Fruit fly (Drosophila melanogaster) whole organism, embryonic: ENCODE measurements around the gene Cyp12a4.
A peak's percentile ranks its signal among the peaks of the same experiment; 100 is the strongest.

ENCODE experiments used
- ATbp ChIP-seq: fragments of 200-800 bp; sonication (Bioruptor generic); optimal IDR thresholded peaks from 2 replicates; lab custom pipeline; 2017; ENCODE audit warnings: missing biosample characterization, mild to moderate bottlenecking, missing genetic modification characterization, missing genetic modification reagents
- CG10959 ChIP-seq: fragments of 200-800 bp; sonication (Bioruptor generic); IDR thresholded peaks from 2 replicates; pipeline ENCODE4 v1.3.6; 2022; ENCODE audit warnings: missing biosample characterization, missing genetic modification characterization
- CG10979 ChIP-seq: fragments of 200-800 bp; sonication (Bioruptor generic); optimal IDR thresholded peaks from 2 replicates; lab custom pipeline; 2018; ENCODE audit warnings: missing biosample characterization, mild to moderate bottlenecking, missing genetic modification characterization, moderate library complexity
- CG11085 ChIP-seq: fragments of 200-800 bp; sonication (Bioruptor generic); IDR thresholded peaks from 2 replicates; pipeline ENCODE4 v1.3.6; 2022; ENCODE audit warnings: missing biosample characterization, missing genetic modification characterization
- CG11456 ChIP-seq: fragments of 200-800 bp; sonication (Bioruptor generic); IDR thresholded peaks from 3 replicates; pipeline ENCODE4 v1.3.6; 2022; ENCODE audit warnings: missing biosample characterization, missing genetic modification characterization
- CG11696 ChIP-seq: fragments of 200-800 bp; sonication (Bioruptor generic); IDR thresholded peaks from 2 replicates; pipeline ENCODE4 v1.3.6; 2022; ENCODE audit warnings: missing biosample characterization, missing genetic modification characterization
- CG14860 ChIP-seq: fragments of 200-800 bp; sonication (Bioruptor generic); IDR thresholded peaks from 3 replicates; pipeline ENCODE4 v1.3.6; 2022; ENCODE audit warnings: missing biosample characterization, missing genetic modification characterization; ENCODE audit not compliant: partially characterized antibody
- CG17361 ChIP-seq: fragments of 200-800 bp; sonication (Bioruptor generic); IDR thresholded peaks from 3 replicates; pipeline ENCODE4 v1.3.6; 2022; ENCODE audit warnings: missing biosample characterization, missing genetic modification characterization
- CG18262 ChIP-seq: fragments of 200-800 bp; optimal IDR thresholded peaks from 3 replicates; lab custom pipeline; 2019; ENCODE audit warnings: missing biosample characterization, mild to moderate bottlenecking, missing genetic modification characterization, moderate library complexity
- CG2889 ChIP-seq: fragments of 200-800 bp; sonication (Bioruptor generic); IDR thresholded peaks from 3 replicates; pipeline ENCODE4 v1.3.6; 2022; ENCODE audit warnings: missing biosample characterization, missing genetic modification characterization
- CG32767 ChIP-seq: fragments of 200-800 bp; sonication (Bioruptor generic); IDR thresholded peaks from 2 replicates; pipeline ENCODE4 v1.3.6; 2022; ENCODE audit warnings: missing biosample characterization, missing genetic modification characterization
- CG3847 ChIP-seq: fragments of 200-800 bp; sonication (Bioruptor generic); IDR thresholded peaks from 2 replicates; pipeline ENCODE4 v1.3.6; 2022; ENCODE audit warnings: missing biosample characterization, missing genetic modification characterization
- CG4328 ChIP-seq: fragments of 200-800 bp; sonication (Bioruptor generic); optimal IDR thresholded peaks from 3 replicates; lab custom pipeline; 2017; ENCODE audit warnings: missing biosample characterization, missing genetic modification reagents, missing genetic modification characterization
- CG5953 ChIP-seq: fragments of 200-800 bp; sonication (Bioruptor generic); IDR thresholded peaks from 2 replicates; pipeline ENCODE4 v1.3.6; 2022; ENCODE audit warnings: missing biosample characterization, missing genetic modification characterization
- CG6791 ChIP-seq: fragments of 200-800 bp; sonication (Bioruptor generic); IDR thresholded peaks from 3 replicates; pipeline ENCODE4 v1.3.6; 2022; ENCODE audit warnings: missing biosample characterization, missing genetic modification characterization; ENCODE audit not compliant: partially characterized antibody
- CG7372 ChIP-seq: fragments of 200-800 bp; sonication (Bioruptor generic); IDR thresholded peaks from 2 replicates; pipeline ENCODE4 v1.3.6; 2022; ENCODE audit warnings: missing biosample characterization, missing genetic modification characterization
- CG7928 ChIP-seq: fragments of 200-800 bp; sonication (Bioruptor generic); optimal IDR thresholded peaks from 2 replicates; lab custom pipeline; 2017; ENCODE audit warnings: missing biosample characterization, mild to moderate bottlenecking, missing genetic modification characterization
- CG7963 ChIP-seq: fragments of 200-800 bp; sonication (Bioruptor generic); IDR thresholded peaks from 3 replicates; pipeline ENCODE4 v1.3.6; 2022; ENCODE audit warnings: missing biosample characterization, missing genetic modification characterization; ENCODE audit not compliant: partially characterized antibody
- CG8281 ChIP-seq: fragments of 200-800 bp; sonication (Bioruptor generic); optimal IDR thresholded peaks from 2 replicates; lab custom pipeline; 2018; ENCODE audit warnings: missing biosample characterization, mild to moderate bottlenecking, missing genetic modification characterization, moderate library complexity
- CG8359 ChIP-seq: fragments of 200-800 bp; sonication (Bioruptor generic); optimal IDR thresholded peaks from 2 replicates; lab custom pipeline; 2017; ENCODE audit warnings: missing biosample characterization, mild to moderate bottlenecking, missing genetic modification characterization, borderline replicate concordance
- D19A ChIP-seq: fragments of 200-800 bp; optimal IDR thresholded peaks from 3 replicates; lab custom pipeline; 2019; ENCODE audit warnings: missing biosample characterization, mild to moderate bottlenecking, missing genetic modification characterization, moderate library complexity
- Dad ChIP-seq: fragments of 200-800 bp; sonication (Bioruptor generic); optimal IDR thresholded peaks from 3 replicates; lab custom pipeline; 2016; ENCODE audit warnings: missing biosample characterization, missing genetic modification characterization
- Dbx ChIP-seq: fragments of 200-800 bp; sonication (Bioruptor generic); IDR thresholded peaks from 3 replicates; pipeline ENCODE4 v1.3.6; 2022; ENCODE audit warnings: missing biosample characterization, missing genetic modification characterization
- Ets65A ChIP-seq: fragments of 200-800 bp; sonication (Bioruptor generic); peaks from one replicate; lab custom pipeline; 2016; ENCODE audit warnings: missing biosample characterization, missing genetic modification characterization
- HmgZ ChIP-seq: fragments of 200-800 bp; sonication (Bioruptor generic); optimal IDR thresholded peaks from 2 replicates; lab custom pipeline; 2018; ENCODE audit warnings: missing biosample characterization, mild to moderate bottlenecking, missing genetic modification characterization
- Hr51 ChIP-seq, 2 experiments: fragments of 200-800 bp; sonication (Bioruptor generic); optimal IDR thresholded peaks; 2 replicates in 1 of 2; 3 replicates in 1 of 2; lab custom pipeline; 2016 to 2018; ENCODE audit warnings: missing biosample characterization in 2 of 2, missing genetic modification characterization in 2 of 2, mild to moderate bottlenecking in 1 of 2, moderate library complexity in 1 of 2
- Rx ChIP-seq: fragments of 200-800 bp; sonication (Bioruptor generic); IDR thresholded peaks from 2 replicates; pipeline ENCODE4 v1.3.6; 2022; ENCODE audit warnings: missing biosample characterization, missing genetic modification characterization
- Sox100B ChIP-seq: fragments of 200-800 bp; sonication (Bioruptor generic); optimal IDR thresholded peaks from 3 replicates; lab custom pipeline; 2018; ENCODE audit warnings: missing biosample characterization, mild to moderate bottlenecking, missing genetic modification characterization
- Vsx1 ChIP-seq: fragments of 200-800 bp; sonication (Bioruptor generic); optimal IDR thresholded peaks from 2 replicates; lab custom pipeline; 2017; ENCODE audit warnings: missing biosample characterization, mild to moderate bottlenecking, missing genetic modification characterization, missing genetic modification reagents
- Xrp1 ChIP-seq: fragments of 200-800 bp; sonication (Bioruptor generic); IDR thresholded peaks from 2 replicates; pipeline ENCODE4 v1.3.6; 2022; ENCODE audit warnings: missing biosample characterization, missing genetic modification characterization
- bab2 ChIP-seq: fragments of 200-800 bp; sonication (Bioruptor generic); optimal IDR thresholded peaks from 2 replicates; lab custom pipeline; 2016; ENCODE audit warnings: missing biosample characterization, missing genetic modification characterization
- bcd ChIP-seq: fragments of 200-800 bp; sonication (Bioruptor generic); optimal IDR thresholded peaks from 2 replicates; lab custom pipeline; 2017; ENCODE audit warnings: missing biosample characterization, mild to moderate bottlenecking, missing genetic modification characterization
- bowl ChIP-seq: fragments of 200-800 bp; sonication (Bioruptor generic); IDR thresholded peaks from 2 replicates; pipeline ENCODE4 v1.3.6; 2022; ENCODE audit warnings: missing biosample characterization, missing genetic modification characterization
- crp ChIP-seq, 2 experiments: fragments of 200-800 bp; sonication (Bioruptor generic); optimal IDR thresholded peaks; 2 replicates in 1 of 2; 3 replicates in 1 of 2; lab custom pipeline; 2017; ENCODE audit warnings: missing biosample characterization in 2 of 2, missing genetic modification characterization in 2 of 2, mild to moderate bottlenecking in 1 of 2, moderate library complexity in 1 of 2
- dati ChIP-seq: fragments of 200-800 bp; sonication (Bioruptor generic); IDR thresholded peaks from 2 replicates; pipeline ENCODE4 v1.3.6; 2022; ENCODE audit warnings: missing biosample characterization, missing genetic modification characterization
- eyg ChIP-seq: fragments of 200-800 bp; sonication (Bioruptor generic); optimal IDR thresholded peaks from 3 replicates; lab custom pipeline; 2016; ENCODE audit warnings: missing biosample characterization, missing genetic modification characterization
- kah ChIP-seq: fragments of 200-800 bp; sonication (Bioruptor generic); optimal IDR thresholded peaks from 2 replicates; lab custom pipeline; 2018; ENCODE audit warnings: missing biosample characterization, mild to moderate bottlenecking, missing genetic modification characterization
- kay ChIP-seq: fragments of 200-800 bp; sonication (Bioruptor generic); optimal IDR thresholded peaks from 2 replicates; lab custom pipeline; 2016; ENCODE audit warnings: missing biosample characterization, missing genetic modification characterization
- nerfin-1 ChIP-seq: fragments of 200-800 bp; sonication (Bioruptor generic); optimal IDR thresholded peaks from 3 replicates; lab custom pipeline; 2019; ENCODE audit warnings: missing biosample characterization, mild to moderate bottlenecking, missing genetic modification characterization, moderate library complexity
- onecut ChIP-seq: fragments of 200-800 bp; sonication (Bioruptor generic); IDR thresholded peaks from 2 replicates; pipeline ENCODE4 v1.3.6; 2022; ENCODE audit warnings: missing biosample characterization, missing genetic modification characterization
- pb ChIP-seq: fragments of 200-800 bp; sonication (Bioruptor generic); optimal IDR thresholded peaks from 3 replicates; lab custom pipeline; 2016; ENCODE audit warnings: missing biosample characterization, missing genetic modification characterization
- pum ChIP-seq: fragments of 200-800 bp; sonication (Bioruptor generic); optimal IDR thresholded peaks from 2 replicates; lab custom pipeline; 2016; ENCODE audit warnings: missing biosample characterization, missing genetic modification characterization
- run ChIP-seq: fragments of 200-800 bp; sonication (Bioruptor generic); optimal IDR thresholded peaks from 3 replicates; lab custom pipeline; 2018; ENCODE audit warnings: missing biosample characterization, mild to moderate bottlenecking, missing genetic modification characterization
- sens ChIP-seq: fragments of 200-800 bp; sonication (Bioruptor generic); peaks from one replicate; lab custom pipeline; 2016; ENCODE audit warnings: missing biosample characterization, missing genetic modification characterization
- seq ChIP-seq: fragments of 200-800 bp; sonication (Bioruptor generic); IDR thresholded peaks from 2 replicates; pipeline ENCODE4 v1.3.6; 2022; ENCODE audit warnings: missing biosample characterization, missing genetic modification characterization
- tgo ChIP-seq: fragments of 200-800 bp; sonication (Bioruptor generic); IDR thresholded peaks from 3 replicates; pipeline ENCODE4 v1.3.6; 2022; ENCODE audit warnings: missing biosample characterization, missing genetic modification characterization
- unpg ChIP-seq: fragments of 200-800 bp; sonication (Bioruptor generic); optimal IDR thresholded peaks from 3 replicates; lab custom pipeline; 2018; ENCODE audit warnings: missing biosample characterization, mild to moderate bottlenecking, missing genetic modification characterization, moderate library complexity
- vfl ChIP-seq: fragments of 200-800 bp; sonication (Bioruptor generic); optimal IDR thresholded peaks from 2 replicates; lab custom pipeline; 2016; ENCODE audit warnings: missing biosample characterization, missing genetic modification characterization
- zfh2 ChIP-seq: fragments of 200-800 bp; sonication (Bioruptor generic); optimal IDR thresholded peaks from 2 replicates; lab custom pipeline; 2016; ENCODE audit warnings: missing biosample characterization, missing genetic modification characterization

Gene Cyp12a4

DNA sequence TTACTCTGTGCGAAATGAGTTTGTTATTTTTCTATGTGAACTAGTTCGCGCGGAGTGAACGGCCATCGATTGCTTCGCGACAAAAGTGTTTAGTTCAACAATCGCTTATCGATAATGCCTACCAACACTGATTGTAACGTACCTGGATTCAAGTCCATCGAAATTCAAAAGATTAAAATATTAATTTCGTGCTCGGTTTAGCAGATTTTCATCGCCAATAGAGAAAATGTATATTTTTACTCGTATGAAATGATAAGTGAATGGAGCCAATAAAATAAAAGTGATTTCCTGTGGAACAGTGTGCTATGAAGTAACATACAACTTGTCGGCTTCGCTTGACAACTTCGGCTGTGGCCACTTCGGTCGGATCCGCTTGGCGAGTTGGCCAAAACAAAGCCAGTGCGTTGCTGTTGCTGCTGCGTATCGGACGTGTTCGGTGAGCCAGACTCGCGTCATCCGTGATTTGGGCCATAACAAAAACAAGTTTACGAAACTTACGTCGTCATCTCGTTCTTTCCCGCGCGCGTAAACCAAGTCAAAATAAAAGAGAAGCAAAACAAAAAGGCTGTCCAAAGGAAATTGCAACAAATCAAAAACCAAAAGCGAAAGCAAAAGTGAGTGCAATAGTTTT lies 45.4 kb downstream of the Cyp12a4 start, which contains the start of the genes CG5555 and myd (continued):
- TF ChIP-seq CG7963 (peak; percentile 75), crp (GFP tag; optimal IDR thresholded peaks at IDR 0.05; lab: Kevin White, UChicago) (peak in 1 of 2 experiments; percentile 4), Rx (GFP tag; lab: Robert Waterston, UW) (no peak), Dad (peak; percentile 32), CG8359 (GFP tag; lab: Kevin White, UChicago) (no peak), nerfin-1 (tag; lab: Kevin White, UChicago) (no peak), bowl (GFP tag; lab: Robert Waterston, UW) (peak; percentile 19; the same call in 1 of the 2 replicates), zfh2 (peak; percentile 40), Sox100B (GFP tag; lab: Kevin White, UChicago) (no peak), tgo (GFP tag; lab: Robert Waterston, UW) (peak; percentile 35; the same call in 2 of the 3 replicates), CG10959 (no peak), CG7928 (GFP tag; lab: Kevin White, UChicago) (peak; percentile 7), CG11696 (0 out of 2 replicates have a peak, but pooled peaks have one; percentile 31), sens (GFP tag; lab: Kevin White, UChicago) (peak; percentile 89), Hr51 (GFP tag; optimal IDR thresholded peaks at IDR 0.05; lab: Kevin White, UChicago) (peak in 1 of 2 experiments; percentile 38), unpg (GFP tag; lab: Kevin White, UChicago) (peak; percentile 46), pb (GFP tag; lab: Kevin White, UChicago) (peak; percentile 47), CG18262 (peak; percentile 11), bab2 (peak; percentile 27), CG10979 (tag; lab: Kevin White, UChicago) (no peak), run (tag; lab: Kevin White, UChicago) (no peak), kay (GFP tag; lab: Kevin White, UChicago) (no peak), Xrp1 (GFP tag; lab: Robert Waterston, UW) (peak; percentile 27; the same call in 1 of the 2 replicates), CG3847 (peak; percentile 23; the same call in 1 of the 2 replicates), CG17361 (0 out of 3 replicates have a peak, but pooled peaks have one; percentile 27), CG6791 (GFP tag; lab: Robert Waterston, UW) (peak; percentile 86), bcd (GFP tag; lab: Kevin White, UChicago) (no peak), seq (GFP tag; lab: Robert Waterston, UW) (peak; percentile 15; the same call in 1 of the 2 replicates), HmgZ (tag; lab: Kevin White, UChicago) (peak; percentile 50), Ets65A (GFP tag; lab: Kevin White, UChicago) (no peak), CG7372 (GFP tag; lab: Robert Waterston, UW) (no peak), pum (GFP tag; lab: Kevin White, UChicago) (peak; percentile 13), Vsx1 (GFP tag; lab: Kevin White, UChicago) (no peak), CG32767 (GFP tag; lab: Robert Waterston, UW) (no peak), CG11085 (0 out of 2 replicates have a peak, but pooled peaks have one; percentile 35), CG4328 (GFP tag; lab: Kevin White, UChicago) (no peak), D19A (tag; lab: Kevin White, UChicago) (no peak), CG8281 (tag; lab: Kevin White, UChicago) (no peak), onecut (GFP tag; lab: Robert Waterston, UW) (peak; percentile 29; the same call in 1 of the 2 replicates), Dbx (no peak), kah (no peak), CG14860 (GFP tag; lab: Robert Waterston, UW) (peak; percentile 75), eyg (GFP tag; lab: Kevin White, UChicago) (peak; percentile 45), CG11456 (GFP tag; lab: Robert Waterston, UW) (0 out of 3 replicates have a peak, but pooled peaks have one; percentile 27), ATbp (GFP tag; lab: Kevin White, UChicago) (no peak), vfl (GFP tag; lab: Kevin White, UChicago) (peak; percentile 28), dati (GFP tag; lab: Robert Waterston, UW) (no peak), CG5953 (GFP tag; lab: Robert Waterston, UW) (no peak), CG2889 (GFP tag; lab: Robert Waterston, UW) (peak; percentile 64; the same call in 2 of the 3 replicates)
